Worm (Caenorhabditis elegans) whole organism, L4 larva: ENCODE results near the gene srh-229.
A peak's percentile ranks its signal among the peaks of the same experiment; 100 is the strongest.
"Not testable (repeated sequence)": the region's sequence is repeated elsewhere in the genome, so short reads cannot be mapped to it uniquely, and the experiment has no call there.

Experiments used
- D1046.2 ChIP-seq: fragments of 200-800 bp; sonication (Bioruptor generic); IDR thresholded peaks from 2 replicates; pipeline ENCODE4 v1.3.6; 2022; ENCODE audit warnings: missing genetic modification characterization, missing compliant biosample characterization
- F37D6.2 ChIP-seq: sonication (generic microtip); optimal IDR thresholded peaks from 2 replicates; lab custom pipeline; 2016; ENCODE audit warnings: mild to moderate bottlenecking, missing genetic modification characterization, missing compliant biosample characterization
- T20F7.1 ChIP-seq: fragments of 200-800 bp; sonication (Bioruptor generic); optimal IDR thresholded peaks from 2 replicates; lab custom pipeline; 2018; ENCODE audit warnings: mild to moderate bottlenecking, missing genetic modification characterization, missing compliant biosample characterization
- Y48G9A.11 ChIP-seq: fragments of 200-800 bp; sonication (Bioruptor generic); IDR thresholded peaks from 2 replicates; pipeline ENCODE4 v1.3.6; 2022; ENCODE audit warnings: missing genetic modification reagents, missing genetic modification characterization, missing compliant biosample characterization
- Y5F2A.4 ChIP-seq: fragments of 200-800 bp; sonication (Bioruptor generic); optimal IDR thresholded peaks from 2 replicates; lab custom pipeline; 2018; ENCODE audit warnings: mild to moderate bottlenecking, missing genetic modification characterization, missing compliant biosample characterization
- aha-1 ChIP-seq: fragments of 150-350 bp; peaks from one replicate; lab custom pipeline; 2014; ENCODE audit warnings: missing biosample characterization, missing genetic modification characterization
- ama-1 ChIP-seq: fragments of 150-350 bp; optimal IDR thresholded peaks from 2 replicates; lab custom pipeline; 2014; ENCODE audit warnings: inconsistent platforms, mixed read lengths
- ceh-32 ChIP-seq: sonication (generic microtip); optimal IDR thresholded peaks from 2 replicates; lab custom pipeline; 2016; ENCODE audit warnings: mild to moderate bottlenecking, missing genetic modification characterization, missing compliant biosample characterization; ENCODE audit not compliant: poor library complexity
- ceh-44 ChIP-seq: fragments of 200-800 bp; sonication (Bioruptor generic); IDR thresholded peaks from 2 replicates; pipeline ENCODE4 v1.3.6; 2022; ENCODE audit warnings: missing genetic modification reagents, missing genetic modification characterization, missing compliant biosample characterization
- ceh-62 ChIP-seq: sonication (generic microtip); optimal IDR thresholded peaks from 2 replicates; lab custom pipeline; 2017; ENCODE audit warnings: missing biosample characterization, missing genetic modification characterization
- ceh-82 ChIP-seq: sonication (generic microtip); optimal IDR thresholded peaks from 2 replicates; lab custom pipeline; 2017; ENCODE audit warnings: missing biosample characterization, missing genetic modification characterization
- daf-16 ChIP-seq, 3 experiments: sonication (generic microtip); optimal IDR thresholded peaks; 2 replicates each; lab custom pipeline; 2016 to 2017; ENCODE audit warnings: missing genetic modification characterization in 3 of 3, missing genetic modification reagents in 3 of 3, mild to moderate bottlenecking in 2 of 3, missing compliant biosample characterization in 2 of 3, missing biosample characterization in 1 of 3, moderate library complexity in 1 of 3
- daf-19 ChIP-seq: fragments of 200-800 bp; sonication (Bioruptor generic); conservative IDR thresholded peaks from 2 replicates; pipeline ENCODE4 v1.3.6; 2022; ENCODE audit warnings: missing genetic modification characterization, missing compliant biosample characterization
- dmd-6 ChIP-seq: fragments of 200-800 bp; sonication (Bioruptor generic); IDR thresholded peaks from 2 replicates; pipeline ENCODE4 v1.3.6; 2022; ENCODE audit warnings: missing genetic modification reagents, missing genetic modification characterization, missing compliant biosample characterization
- dve-1 ChIP-seq: sonication (generic microtip); optimal IDR thresholded peaks from 2 replicates; lab custom pipeline; 2017; ENCODE audit warnings: antibody characterized with exemption, mild to moderate bottlenecking, missing genetic modification characterization, missing compliant biosample characterization; ENCODE audit not compliant: insufficient read depth
- egl-27 ChIP-seq: sonication (generic microtip); optimal IDR thresholded peaks from 3 replicates; lab custom pipeline; 2017; ENCODE audit warnings: missing biosample characterization, missing genetic modification reagents, missing genetic modification characterization
- fkh-10 ChIP-seq: fragments of 150-350 bp; optimal IDR thresholded peaks from 2 replicates; lab custom pipeline; 2014; ENCODE audit warnings: missing biosample characterization, missing genetic modification reagents, missing genetic modification characterization
- gei-8 ChIP-seq: fragments of 200-800 bp; sonication (Bioruptor generic); optimal IDR thresholded peaks from 2 replicates; lab custom pipeline; 2018; ENCODE audit warnings: mild to moderate bottlenecking, missing genetic modification characterization, missing compliant biosample characterization
- hif-1 ChIP-seq, 2 experiments: sonication (generic microtip); optimal IDR thresholded peaks; 2 replicates each; lab custom pipeline; 2016 to 2017; ENCODE audit warnings: missing compliant biosample characterization in 2 of 2, missing genetic modification characterization in 2 of 2, missing genetic modification reagents in 2 of 2, missing genotype in 2 of 2, mild to moderate bottlenecking in 1 of 2
- hlh-30 ChIP-seq: sonication (generic microtip); optimal IDR thresholded peaks from 2 replicates; lab custom pipeline; 2017; ENCODE audit warnings: antibody characterized with exemption, mild to moderate bottlenecking, missing genetic modification characterization, missing compliant biosample characterization; ENCODE audit not compliant: insufficient read depth
- madf-5 ChIP-seq, 2 experiments: fragments of 200-800 bp; sonication (Bioruptor generic); IDR thresholded peaks; 2 replicates each; pipeline ENCODE4 v1.3.6; 2022; ENCODE audit warnings: missing compliant biosample characterization in 2 of 2, missing genetic modification characterization in 2 of 2
- madf-9 ChIP-seq: fragments of 200-800 bp; sonication (Bioruptor generic); conservative IDR thresholded peaks from 2 replicates; pipeline ENCODE4 v1.3.6; 2022; ENCODE audit warnings: missing genetic modification reagents, missing genetic modification characterization, missing compliant biosample characterization
- mdl-1 ChIP-seq, 2 experiments: fragments of 150-350 bp in 1 of 2; sonication (generic microtip) in 1 of 2; optimal IDR thresholded peaks; 2 replicates each; lab custom pipeline; 2014 to 2017; ENCODE audit warnings: missing biosample characterization in 2 of 2, missing genetic modification characterization in 2 of 2
- nhr-11 ChIP-seq: fragments of 150-350 bp; optimal IDR thresholded peaks from 2 replicates; lab custom pipeline; 2014; ENCODE audit warnings: missing biosample characterization, missing genetic modification characterization
- nhr-25 ChIP-seq: sonication (generic microtip); optimal IDR thresholded peaks from 2 replicates; lab custom pipeline; 2017; ENCODE audit warnings: missing genetic modification characterization, mild to moderate bottlenecking, missing compliant biosample characterization, antibody characterized with exemption, moderate library complexity, borderline replicate concordance; ENCODE audit not compliant: insufficient read depth
- nhr-28 ChIP-seq: fragments of 150-350 bp; optimal IDR thresholded peaks from 2 replicates; lab custom pipeline; 2014; ENCODE audit warnings: missing biosample characterization, missing genetic modification characterization
- nhr-48 ChIP-seq: sonication (generic microtip); optimal IDR thresholded peaks from 2 replicates; lab custom pipeline; 2016; ENCODE audit warnings: mild to moderate bottlenecking, missing genetic modification characterization, missing compliant biosample characterization
- nhr-6 ChIP-seq: fragments of 150-350 bp; optimal IDR thresholded peaks from 2 replicates; lab custom pipeline; 2014; ENCODE audit warnings: missing biosample characterization, missing genetic modification characterization
- pha-4 ChIP-seq, 2 experiments: fragments of 150-350 bp in 1 of 2; fragments of 200-800 bp in 1 of 2; sonication (Bioruptor generic) in 1 of 2; IDR thresholded peaks in 1 of 2; optimal IDR thresholded peaks in 1 of 2; 2 replicates each; pipeline versions ENCODE4 v1.3.6 to Lab custom; 2014 to 2022; ENCODE audit warnings: missing genetic modification characterization in 2 of 2, missing genetic modification reagents in 2 of 2, missing biosample characterization in 1 of 2, missing compliant biosample characterization in 1 of 2
- pqm-1 ChIP-seq: sonication (generic microtip); optimal IDR thresholded peaks from 2 replicates; lab custom pipeline; 2017; ENCODE audit warnings: missing biosample characterization, missing genetic modification characterization
- sdz-12 ChIP-seq: fragments of 200-800 bp; sonication (Bioruptor generic); optimal IDR thresholded peaks from 2 replicates; lab custom pipeline; 2018; ENCODE audit warnings: mild to moderate bottlenecking, missing genetic modification characterization, missing compliant biosample characterization
- skn-1 ChIP-seq: fragments of 150-350 bp; optimal IDR thresholded peaks from 2 replicates; lab custom pipeline; 2014; ENCODE audit warnings: missing biosample characterization, missing genetic modification characterization
- unc-62 ChIP-seq, 3 experiments: fragments of 150-350 bp in 1 of 3; sonication (generic microtip); optimal IDR thresholded peaks in 2 of 3; peaks in 1 of 3; 1 replicate in 1 of 3; 2 replicates in 2 of 3; lab custom pipeline; 2014 to 2017; ENCODE audit warnings: missing biosample characterization in 3 of 3, missing genetic modification characterization in 3 of 3, missing genetic modification reagents in 3 of 3, missing genotype in 1 of 3
- zfp-2 ChIP-seq: sonication (generic microtip); optimal IDR thresholded peaks from 2 replicates; lab custom pipeline; 2016; ENCODE audit warnings: mild to moderate bottlenecking, missing genetic modification characterization, missing compliant biosample characterization

The srh-229 gene

ce11 chrV:7548499-7548898 is 44.3 kb upstream of the srh-229 start (continued):
- peak; percentile 78 for TF ChIP-seq pha-4 (GFP tag; IDR thresholded peaks at IDR 0.05; lab: Robert Waterston, UW)
- not testable (repeated sequence) for TF ChIP-seq pha-4 (tag; optimal IDR thresholded peaks at IDR 0.05; lab: Kevin White, UChicago)
- TF ChIP-seq madf-9 (GFP tag; lab: Robert Waterston, UW) = peak; percentile 74
- TF ChIP-seq ceh-44 = peak; percentile 86

- no peak for TF ChIP-seq ceh-32
- no peak for TF ChIP-seq dve-1 (tag; lab: Kevin White, UChicago)
- no peak for TF ChIP-seq sdz-12
- no peak for TF ChIP-seq Y5F2A.4 (GFP tag; lab: Kevin White, UChicago)
- TF ChIP-seq fkh-10 (GFP tag; lab: Kevin White, UChicago) = no peak
- peak in 1 of 2 experiments; percentile 70 for TF ChIP-seq hif-1 (tag; optimal IDR thresholded peaks at IDR 0.05; lab: Kevin White, UChicago)
- TF ChIP-seq pqm-1 (tag; lab: Kevin White, UChicago) = peak; percentile 48
- TF ChIP-seq Y48G9A.11 (GFP tag; lab: Robert Waterston, UW) = no peak
- TF ChIP-seq hlh-30 = peak; percentile 40
- TF ChIP-seq dmd-6 (GFP tag; lab: Robert Waterston, UW) = peak; percentile 66
- TF ChIP-seq daf-16 (GFP tag; optimal IDR thresholded peaks at IDR 0.05; lab: Kevin White, UChicago) = no peak
- TF ChIP-seq daf-16 (tag; optimal IDR thresholded peaks at IDR 0.05; lab: Kevin White, UChicago) = peak; percentile 97
- no peak for TF ChIP-seq F37D6.2 (tag; lab: Kevin White, UChicago)
- TF ChIP-seq nhr-25 (tag; lab: Kevin White, UChicago) = no peak
- peak; percentile 99 for TF ChIP-seq aha-1 (tag; lab: Kevin White, UChicago)
- no peak for TF ChIP-seq T20F7.1
- TF ChIP-seq egl-27 = no peak
- TF ChIP-seq skn-1 (tag; lab: Kevin White, UChicago) = no peak
- TF ChIP-seq nhr-6 = no peak
- no peak for TF ChIP-seq zfp-2
These were observed 43.8 kb upstream of the srh-229 start for ce11 chrV:7548017-7548416.

ce11 chrV:7547479-7547878 is 43.3 kb upstream of the srh-229 start, which contains the start of gene ftn-1:
TSS of gene ftn-1 (minus strand) at chrV:7547579.
- TF ChIP-seq D1046.2 (GFP tag; lab: Robert Waterston, UW) (no peak), gei-8 (GFP tag; lab: Kevin White, UChicago) (no peak), ama-1 (lab: Kevin White, UChicago) (peak; percentile 37), daf-16 (GFP tag; optimal IDR thresholded peaks at IDR 0.05; lab: Kevin White, UChicago) (no peak), daf-16 (tag; optimal IDR thresholded peaks at IDR 0.05; lab: Kevin White, UChicago) (peak; percentile 74), Y48G9A.11 (GFP tag; lab: Robert Waterston, UW) (no peak), ceh-62 (no peak), unc-62 (GFP tag; optimal IDR thresholded peaks at IDR 0.05 in 1 of 2; lab: Kevin White, UChicago) (peak in 1 of 2 experiments; percentile 48), unc-62 (tag; optimal IDR thresholded peaks at IDR 0.05; lab: Kevin White, UChicago) (no peak), hlh-30 (no peak)

- TF ChIP-seq madf-5 (GFP tag; IDR thresholded peaks at IDR 0.05; lab: Robert Waterston, UW) (no peak), nhr-11 (no peak), daf-19 (GFP tag; lab: Robert Waterston, UW) (no peak)
These were observed 41.0 kb upstream of the srh-229 start, which contains the start of the genes C54F6.19 and nhx-3 for ce11 chrV:7545187-7545586. TSS of gene C54F6.19 (plus strand) at chrV:7545487. TSS of gene nhx-3 (minus strand) at chrV:7545523.

- no peak for TF ChIP-seq ceh-82 (tag; lab: Kevin White, UChicago)
- TF ChIP-seq nhr-28 (tag; lab: Kevin White, UChicago) = peak; percentile 10
- TF ChIP-seq nhr-48 (tag; lab: Kevin White, UChicago) = peak; percentile 79
- peak in 1 of 2 experiments; percentile 8 for TF ChIP-seq mdl-1 (tag; optimal IDR thresholded peaks at IDR 0.05; lab: Kevin White, UChicago)
- peak in 1 of 2 experiments; percentile 87 for TF ChIP-seq unc-62 (GFP tag; optimal IDR thresholded peaks at IDR 0.05 in 1 of 2; lab: Kevin White, UChicago)
- no peak for TF ChIP-seq unc-62 (tag; optimal IDR thresholded peaks at IDR 0.05; lab: Kevin White, UChicago)
These were observed 39.6 kb upstream of the srh-229 start for ce11 chrV:7543728-7544127.
